Worm (Caenorhabditis elegans) whole organism, early embryonic: Measurements from ENCODE around the gene F59B10.4.

Source experiments
- F13C5.2 ChIP-seq: sonication (generic microtip); optimal IDR thresholded peaks from 2 replicates; lab custom pipeline; 2017; ENCODE audit warnings: mild to moderate bottlenecking, missing genetic modification characterization, inconsistent platforms, missing compliant biosample characterization
- aly-1 ChIP-seq: sonication (generic microtip); optimal IDR thresholded peaks from 2 replicates; lab custom pipeline; 2016; ENCODE audit warnings: missing genetic modification characterization, missing compliant biosample characterization
- ama-1 ChIP-seq: fragments of 150-350 bp; optimal IDR thresholded peaks from 2 replicates; lab custom pipeline; 2014
- ceh-13 ChIP-seq: fragments of 200-800 bp; sonication (Bioruptor generic); optimal IDR thresholded peaks from 2 replicates; lab custom pipeline; 2018; ENCODE audit warnings: mild to moderate bottlenecking, missing genetic modification characterization, missing compliant biosample characterization
- ceh-36 ChIP-seq: sonication (generic microtip); optimal IDR thresholded peaks from 2 replicates; lab custom pipeline; 2016; ENCODE audit warnings: missing genetic modification characterization, inconsistent platforms, missing compliant biosample characterization
- ets-7 ChIP-seq: sonication (generic microtip); optimal IDR thresholded peaks from 2 replicates; lab custom pipeline; 2016; ENCODE audit warnings: missing genotype, missing genetic modification characterization, missing compliant biosample characterization
- flt-1 ChIP-seq: fragments of 200-800 bp; sonication (Bioruptor generic); IDR thresholded peaks from 2 replicates; pipeline ENCODE4 v1.3.6; 2022; ENCODE audit warnings: missing genetic modification characterization, missing compliant biosample characterization
- hmbx-1 ChIP-seq: sonication (generic microtip); optimal IDR thresholded peaks from 2 replicates; lab custom pipeline; 2016; ENCODE audit warnings: mild to moderate bottlenecking, missing genetic modification characterization, missing compliant biosample characterization
- hmg-4 ChIP-seq: fragments of 200-800 bp; sonication (Bioruptor generic); optimal IDR thresholded peaks from 2 replicates; lab custom pipeline; 2018; ENCODE audit warnings: mild to moderate bottlenecking, missing genetic modification characterization, missing compliant biosample characterization
- scrt-1 ChIP-seq: fragments of 200-800 bp; sonication (Bioruptor generic); IDR thresholded peaks from 2 replicates; pipeline ENCODE4 v1.3.6; 2022; ENCODE audit warnings: missing genetic modification characterization, missing compliant biosample characterization
- sea-1 ChIP-seq: fragments of 200-800 bp; sonication (Bioruptor generic); conservative IDR thresholded peaks from 2 replicates; pipeline ENCODE4 v1.3.6; 2022; ENCODE audit warnings: missing genetic modification characterization, missing compliant biosample characterization
- tbx-11 ChIP-seq: fragments of 200-800 bp; sonication (Bioruptor generic); IDR thresholded peaks from 2 replicates; pipeline ENCODE4 v1.3.6; 2022; ENCODE audit warnings: missing genetic modification characterization, missing compliant biosample characterization
- tra-4 ChIP-seq: sonication (generic microtip); optimal IDR thresholded peaks from 2 replicates; lab custom pipeline; 2017; ENCODE audit warnings: missing genetic modification characterization, missing compliant biosample characterization

DNA sequence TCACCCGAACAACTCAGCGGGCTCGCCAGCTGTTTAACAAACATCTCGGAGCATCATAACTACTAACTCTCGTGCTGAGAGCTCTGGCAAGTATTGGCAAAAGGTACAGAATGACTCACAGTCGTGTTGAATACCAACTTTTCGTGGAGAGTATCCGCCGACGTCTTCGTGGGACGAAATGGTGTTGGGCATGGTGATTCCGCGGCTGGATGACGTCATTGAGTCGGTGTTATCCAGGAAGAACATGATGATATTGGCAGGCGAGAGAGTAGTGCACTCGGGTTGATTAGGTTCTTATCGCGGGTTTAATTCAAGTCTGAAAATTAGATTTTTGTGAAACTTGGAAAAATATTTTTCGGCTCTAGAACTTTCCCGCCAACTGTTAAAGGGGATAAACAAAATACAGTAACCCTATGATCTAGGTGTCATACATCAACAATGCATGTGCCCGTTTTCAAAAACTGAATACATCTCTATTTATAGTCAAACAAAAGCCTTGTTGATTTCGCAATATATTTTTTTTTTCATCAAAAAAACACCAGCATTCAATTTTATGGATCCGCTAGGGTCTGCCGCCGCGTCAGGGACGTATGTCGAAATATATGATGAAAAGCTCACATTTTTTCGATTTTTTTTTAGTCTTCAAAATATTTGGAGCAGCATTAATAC is 34.6 kb upstream of the F59B10.4 start:
- TF ChIP-seq hmg-4 (GFP tag; lab: Kevin White, UChicago): no peak
- TF ChIP-seq ama-1 (lab: Kevin White, UChicago): no peak
- TF ChIP-seq ceh-36 (tag; lab: Kevin White, UChicago): no peak
- no peak for TF ChIP-seq F13C5.2 (tag; lab: Kevin White, UChicago)
- no peak for TF ChIP-seq aly-1
- no peak for TF ChIP-seq tbx-11
- no peak for TF ChIP-seq sea-1 (GFP tag; lab: Robert Waterston, UW)
- no peak for TF ChIP-seq ets-7 (tag; lab: Kevin White, UChicago)
- no peak for TF ChIP-seq scrt-1 (GFP tag; lab: Robert Waterston, UW)
- no peak for TF ChIP-seq hmbx-1 (tag; lab: Kevin White, UChicago)
- no peak for TF ChIP-seq tra-4 (tag; lab: Kevin White, UChicago)
- no peak for TF ChIP-seq ceh-13 (GFP tag; lab: Kevin White, UChicago)
- no peak for TF ChIP-seq flt-1
